Fruit fly (Drosophila melanogaster) whole organism, embryonic: ENCODE results near the gene CkIIalpha-i3.

Experiments used
- Atf6 ChIP-seq: fragments of 200-800 bp; sonication (Bioruptor generic); IDR thresholded peaks from 2 replicates; pipeline ENCODE4 v1.3.6; 2022; ENCODE audit warnings: missing biosample characterization, missing genetic modification characterization
- Bdp1 ChIP-seq: fragments of 200-800 bp; sonication (Bioruptor generic); optimal IDR thresholded peaks from 3 replicates; lab custom pipeline; 2016; ENCODE audit warnings: missing biosample characterization, missing genetic modification characterization
- Bgb ChIP-seq: fragments of 200-800 bp; sonication (Bioruptor generic); IDR thresholded peaks from 2 replicates; pipeline ENCODE4 v1.3.6; 2022; ENCODE audit warnings: missing biosample characterization, missing genetic modification characterization; ENCODE audit not compliant: partially characterized antibody
- CG11093 ChIP-seq: fragments of 200-800 bp; sonication (Bioruptor generic); IDR thresholded peaks from 3 replicates; pipeline ENCODE4 v1.3.6; 2022; ENCODE audit warnings: missing biosample characterization, missing genetic modification characterization
- CG11560 ChIP-seq: fragments of 200-800 bp; sonication (Bioruptor generic); IDR thresholded peaks from 3 replicates; pipeline ENCODE4 v1.3.6; 2022; ENCODE audit warnings: missing biosample characterization, missing genetic modification characterization
- CG11696 ChIP-seq: fragments of 200-800 bp; sonication (Bioruptor generic); IDR thresholded peaks from 2 replicates; pipeline ENCODE4 v1.3.6; 2022; ENCODE audit warnings: missing biosample characterization, missing genetic modification characterization
- CG12236 ChIP-seq: fragments of 200-800 bp; sonication (Bioruptor generic); optimal IDR thresholded peaks from 2 replicates; lab custom pipeline; 2016; ENCODE audit warnings: missing biosample characterization, missing genetic modification characterization
- CG13123 ChIP-seq: fragments of 200-800 bp; sonication (Bioruptor generic); optimal IDR thresholded peaks from 2 replicates; lab custom pipeline; 2016; ENCODE audit warnings: missing biosample characterization, missing genetic modification characterization
- CG13894 ChIP-seq: fragments of 200-800 bp; sonication (Bioruptor generic); optimal IDR thresholded peaks from 3 replicates; lab custom pipeline; 2018; ENCODE audit warnings: missing biosample characterization, mild to moderate bottlenecking, missing genetic modification characterization, moderate library complexity
- CG14710 ChIP-seq: fragments of 200-800 bp; sonication (Bioruptor generic); optimal IDR thresholded peaks from 3 replicates; lab custom pipeline; 2019; ENCODE audit warnings: missing biosample characterization, mild to moderate bottlenecking, missing genetic modification characterization, moderate library complexity
- CG18011 ChIP-seq: fragments of 200-800 bp; sonication (Bioruptor generic); optimal IDR thresholded peaks from 2 replicates; lab custom pipeline; 2017; ENCODE audit warnings: missing biosample characterization, missing genetic modification characterization, mild to moderate bottlenecking, moderate library complexity, missing genotype
- CG2199 ChIP-seq: fragments of 200-800 bp; sonication (Bioruptor generic); IDR thresholded peaks from 3 replicates; pipeline ENCODE4 v1.3.6; 2022; ENCODE audit warnings: missing biosample characterization, missing genetic modification characterization
- CG2202 ChIP-seq: fragments of 200-800 bp; sonication (Bioruptor generic); optimal IDR thresholded peaks from 2 replicates; lab custom pipeline; 2018; ENCODE audit warnings: missing biosample characterization, mild to moderate bottlenecking, missing genetic modification characterization
- CG32772 ChIP-seq: fragments of 200-800 bp; sonication (Bioruptor generic); IDR thresholded peaks from 2 replicates; pipeline ENCODE4 v1.3.6; 2022; ENCODE audit warnings: missing biosample characterization, missing genetic modification characterization
- CG3407 ChIP-seq: fragments of 200-800 bp; sonication (Bioruptor generic); optimal IDR thresholded peaks from 2 replicates; lab custom pipeline; 2018; ENCODE audit warnings: missing biosample characterization, mild to moderate bottlenecking, missing genetic modification characterization
- CG3995 ChIP-seq: fragments of 200-800 bp; sonication (Bioruptor generic); optimal IDR thresholded peaks from 3 replicates; lab custom pipeline; 2016; ENCODE audit warnings: missing biosample characterization, missing genetic modification characterization
- CG5953 ChIP-seq: fragments of 200-800 bp; sonication (Bioruptor generic); IDR thresholded peaks from 2 replicates; pipeline ENCODE4 v1.3.6; 2022; ENCODE audit warnings: missing biosample characterization, missing genetic modification characterization
- CG7372 ChIP-seq: fragments of 200-800 bp; sonication (Bioruptor generic); IDR thresholded peaks from 2 replicates; pipeline ENCODE4 v1.3.6; 2022; ENCODE audit warnings: missing biosample characterization, missing genetic modification characterization
- CG7839 ChIP-seq: fragments of 200-800 bp; sonication (Bioruptor generic); optimal IDR thresholded peaks from 3 replicates; lab custom pipeline; 2018; ENCODE audit warnings: missing biosample characterization, mild to moderate bottlenecking, missing genetic modification characterization, moderate library complexity
- CG7928 ChIP-seq: fragments of 200-800 bp; sonication (Bioruptor generic); optimal IDR thresholded peaks from 2 replicates; lab custom pipeline; 2017; ENCODE audit warnings: missing biosample characterization, mild to moderate bottlenecking, missing genetic modification characterization
- CG8290 ChIP-seq, 3 experiments: fragments of 200-800 bp; sonication (Bioruptor generic); optimal IDR thresholded peaks; 2 replicates each; lab custom pipeline; 2016 to 2019; ENCODE audit warnings: missing biosample characterization in 3 of 3, missing genetic modification characterization in 3 of 3, mild to moderate bottlenecking in 2 of 3, moderate library complexity in 1 of 3
- CG8359 ChIP-seq: fragments of 200-800 bp; sonication (Bioruptor generic); optimal IDR thresholded peaks from 2 replicates; lab custom pipeline; 2017; ENCODE audit warnings: missing biosample characterization, mild to moderate bottlenecking, missing genetic modification characterization, borderline replicate concordance
- CG9817 ChIP-seq: fragments of 200-800 bp; sonication (Bioruptor generic); optimal IDR thresholded peaks from 2 replicates; lab custom pipeline; 2018; ENCODE audit warnings: missing biosample characterization, mild to moderate bottlenecking, missing genetic modification characterization, moderate library complexity
- Dp ChIP-seq: fragments of 200-800 bp; sonication (Bioruptor generic); optimal IDR thresholded peaks from 2 replicates; lab custom pipeline; 2018; ENCODE audit warnings: missing biosample characterization, mild to moderate bottlenecking, missing genetic modification characterization, moderate library complexity
- Fer3 ChIP-seq: fragments of 200-800 bp; sonication (Bioruptor generic); optimal IDR thresholded peaks from 2 replicates; lab custom pipeline; 2018; ENCODE audit warnings: missing biosample characterization, mild to moderate bottlenecking, missing genetic modification characterization, moderate library complexity
- H2.0 ChIP-seq: fragments of 200-800 bp; sonication (Bioruptor generic); IDR thresholded peaks from 2 replicates; pipeline ENCODE4 v1.3.6; 2022; ENCODE audit warnings: missing biosample characterization, missing genetic modification characterization
- HmgZ ChIP-seq: fragments of 200-800 bp; sonication (Bioruptor generic); optimal IDR thresholded peaks from 2 replicates; lab custom pipeline; 2018; ENCODE audit warnings: missing biosample characterization, mild to moderate bottlenecking, missing genetic modification characterization
- Med ChIP-seq: fragments of 200-800 bp; sonication (Bioruptor generic); peaks from one replicate; lab custom pipeline; 2016; ENCODE audit warnings: missing biosample characterization, missing genetic modification characterization, mild to moderate bottlenecking, inconsistent platforms, moderate library complexity
- Sox100B ChIP-seq: fragments of 200-800 bp; sonication (Bioruptor generic); optimal IDR thresholded peaks from 3 replicates; lab custom pipeline; 2018; ENCODE audit warnings: missing biosample characterization, mild to moderate bottlenecking, missing genetic modification characterization
- ap ChIP-seq: fragments of 200-800 bp; sonication (Bioruptor generic); IDR thresholded peaks from 2 replicates; pipeline ENCODE4 v1.3.6; 2022; ENCODE audit warnings: missing biosample characterization, missing genetic modification characterization
- ara ChIP-seq: fragments of 200-800 bp; sonication (Bioruptor generic); IDR thresholded peaks from 2 replicates; pipeline ENCODE4 v1.3.6; 2022; ENCODE audit warnings: missing biosample characterization, missing genetic modification characterization
- cg ChIP-seq: fragments of 200-800 bp; sonication (Bioruptor generic); optimal IDR thresholded peaks from 3 replicates; lab custom pipeline; 2019; ENCODE audit warnings: missing biosample characterization, mild to moderate bottlenecking, missing genetic modification characterization, moderate library complexity
- crp ChIP-seq, 2 experiments: fragments of 200-800 bp; sonication (Bioruptor generic); optimal IDR thresholded peaks; 2 replicates in 1 of 2; 3 replicates in 1 of 2; lab custom pipeline; 2017; ENCODE audit warnings: missing biosample characterization in 2 of 2, missing genetic modification characterization in 2 of 2, mild to moderate bottlenecking in 1 of 2, moderate library complexity in 1 of 2
- en ChIP-seq: fragments of 200-800 bp; sonication (Bioruptor generic); optimal IDR thresholded peaks from 2 replicates; lab custom pipeline; 2016; ENCODE audit warnings: missing biosample characterization, missing genetic modification characterization
- gcm ChIP-seq: fragments of 200-800 bp; sonication (Bioruptor generic); optimal IDR thresholded peaks from 2 replicates; lab custom pipeline; 2019; ENCODE audit warnings: missing biosample characterization, mild to moderate bottlenecking, missing genetic modification characterization, moderate library complexity
- gem ChIP-seq: fragments of 200-800 bp; sonication (Bioruptor generic); optimal IDR thresholded peaks from 2 replicates; lab custom pipeline; 2019; ENCODE audit warnings: missing biosample characterization, mild to moderate bottlenecking, missing genetic modification characterization, moderate library complexity
- hb ChIP-seq: fragments of 200-800 bp; sonication (Bioruptor generic); IDR thresholded peaks from 3 replicates; pipeline ENCODE4 v1.3.6; 2022; ENCODE audit warnings: missing biosample characterization, missing genetic modification characterization; ENCODE audit not compliant: partially characterized antibody
- hth ChIP-seq: fragments of >200 bp; optimal IDR thresholded peaks from 2 replicates; lab custom pipeline; 2017; ENCODE audit warnings: inconsistent platforms
- klu ChIP-seq: fragments of 200-800 bp; sonication (Bioruptor generic); IDR thresholded peaks from 2 replicates; pipeline ENCODE4 v1.3.6; 2022; ENCODE audit warnings: missing biosample characterization, missing genetic modification characterization
- nerfin-1 ChIP-seq: fragments of 200-800 bp; sonication (Bioruptor generic); optimal IDR thresholded peaks from 3 replicates; lab custom pipeline; 2019; ENCODE audit warnings: missing biosample characterization, mild to moderate bottlenecking, missing genetic modification characterization, moderate library complexity
- oc ChIP-seq: fragments of 200-800 bp; sonication (Bioruptor generic); optimal IDR thresholded peaks from 2 replicates; lab custom pipeline; 2018; ENCODE audit warnings: missing biosample characterization, mild to moderate bottlenecking, missing genetic modification characterization, moderate library complexity
- phol ChIP-seq: fragments of 200-800 bp; sonication (Bioruptor generic); optimal IDR thresholded peaks from 3 replicates; lab custom pipeline; 2018; ENCODE audit warnings: missing biosample characterization, mild to moderate bottlenecking, missing genetic modification characterization, moderate library complexity
- pnt ChIP-seq: fragments of 200-800 bp; sonication (Bioruptor generic); optimal IDR thresholded peaks from 3 replicates; lab custom pipeline; 2016; ENCODE audit warnings: missing biosample characterization, missing genetic modification characterization
- prd ChIP-seq, 3 experiments: fragments of >200 bp in 2 of 3; fragments of 200-800 bp in 1 of 3; sonication (Bioruptor generic) in 1 of 3; optimal IDR thresholded peaks in 2 of 3; IDR thresholded peaks in 1 of 3; 2 replicates in 2 of 3; 3 replicates in 1 of 3; pipeline versions ENCODE4 v1.3.6 to Lab custom; 2017 to 2022; ENCODE audit warnings: missing biosample characterization in 1 of 3, missing genetic modification characterization in 1 of 3
- sens ChIP-seq: fragments of 200-800 bp; sonication (Bioruptor generic); peaks from one replicate; lab custom pipeline; 2016; ENCODE audit warnings: missing biosample characterization, missing genetic modification characterization
- shn ChIP-seq: fragments of 200-800 bp; sonication (Bioruptor generic); optimal IDR thresholded peaks from 3 replicates; lab custom pipeline; 2016; ENCODE audit warnings: missing biosample characterization, missing genetic modification characterization
- so ChIP-seq: fragments of 200-800 bp; sonication (Bioruptor generic); IDR thresholded peaks from 3 replicates; pipeline ENCODE4 v1.3.6; 2022; ENCODE audit warnings: missing biosample characterization, missing genetic modification characterization
- tap ChIP-seq: fragments of 200-800 bp; optimal IDR thresholded peaks from 3 replicates; lab custom pipeline; 2019; ENCODE audit warnings: missing biosample characterization, mild to moderate bottlenecking, missing genetic modification characterization, moderate library complexity
- toy ChIP-seq: fragments of 200-800 bp; sonication (Bioruptor generic); IDR thresholded peaks from 2 replicates; pipeline ENCODE4 v1.3.6; 2022; ENCODE audit warnings: missing biosample characterization, missing genetic modification characterization
- trem ChIP-seq: fragments of 200-800 bp; optimal IDR thresholded peaks from 3 replicates; lab custom pipeline; 2019; ENCODE audit warnings: missing biosample characterization, mild to moderate bottlenecking, missing genetic modification characterization, moderate library complexity
- vvl ChIP-seq: fragments of 200-800 bp; sonication (Bioruptor generic); IDR thresholded peaks from 2 replicates; pipeline ENCODE4 v1.3.6; 2022; ENCODE audit warnings: missing biosample characterization, missing genetic modification characterization
- zf30C ChIP-seq: fragments of 200-800 bp; sonication (Bioruptor generic); optimal IDR thresholded peaks from 3 replicates; lab custom pipeline; 2018; ENCODE audit warnings: missing biosample characterization, mild to moderate bottlenecking, missing genetic modification characterization

Gene CkIIalpha-i3

DNA sequence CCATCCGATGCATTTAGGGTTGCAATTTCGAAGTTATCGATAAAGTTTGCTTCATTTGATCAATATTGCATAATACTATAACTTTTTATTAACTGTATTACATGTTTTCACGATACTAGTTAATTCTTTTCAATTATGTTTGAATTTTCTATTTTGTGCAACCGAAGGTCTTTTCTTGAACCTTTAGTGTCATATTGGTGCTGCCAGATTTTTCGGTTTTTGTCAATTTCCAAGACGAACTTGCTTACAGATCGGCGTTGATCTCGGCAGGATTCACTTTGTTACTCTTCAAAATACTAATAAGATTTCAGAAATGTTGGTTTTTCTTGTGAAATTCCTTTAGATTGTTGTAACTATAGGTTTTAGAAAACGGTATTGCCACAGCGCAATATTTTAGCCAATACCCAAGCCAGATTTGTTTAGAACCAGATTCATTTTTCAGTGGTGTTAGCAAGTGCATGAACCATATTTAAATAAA lies at the start of gene CkIIalpha-i3 (continued):
- TF ChIP-seq CG11560 (tag; lab: Robert Waterston, UW) (no peak), phol (peak; percentile 26), pnt (GFP tag; lab: Kevin White, UChicago) (peak; percentile 4), CG8359 (no peak), CG8290 (GFP tag; optimal IDR thresholded peaks at IDR 0.05; lab: Kevin White, UChicago) (peak; percentile 100), CG8290 (tag; optimal IDR thresholded peaks at IDR 0.05; lab: Kevin White, UChicago) (peak; percentile 79 to 98), CG9817 (no peak), Atf6 (no peak), toy (no peak), H2.0 (GFP tag; lab: Robert Waterston, UW) (no peak), vvl (peak; percentile 38; the same call in 1 of the 2 replicates), hth (no peak), CG11696 (no peak), shn (GFP tag; lab: Kevin White, UChicago) (no peak), hb (GFP tag; lab: Robert Waterston, UW) (no peak), so (GFP tag; lab: Robert Waterston, UW) (no peak), klu (GFP tag; lab: Robert Waterston, UW) (no peak), CG11093 (GFP tag; lab: Robert Waterston, UW) (no peak), CG7372 (no peak), trem (tag; lab: Kevin White, UChicago) (peak; percentile 56), nerfin-1 (tag; lab: Kevin White, UChicago) (peak; percentile 69), CG32772 (GFP tag; lab: Robert Waterston, UW) (no peak), gcm (GFP tag; lab: Kevin White, UChicago) (no peak), Med (GFP tag; lab: Kevin White, UChicago) (peak; percentile 0), CG13123 (GFP tag; lab: Kevin White, UChicago) (no peak), Bdp1 (GFP tag; lab: Kevin White, UChicago) (no peak), HmgZ (tag; lab: Kevin White, UChicago) (peak; percentile 13), tap (no peak), en (GFP tag; lab: Kevin White, UChicago) (no peak), prd (optimal IDR thresholded peaks at IDR 0.05; lab: Kevin White, UChicago) (no peak), prd (GFP tag; IDR thresholded peaks at IDR 0.05; lab: Robert Waterston, UW) (no peak), crp (GFP tag; optimal IDR thresholded peaks at IDR 0.05; lab: Kevin White, UChicago) (no peak), CG12236 (GFP tag; lab: Kevin White, UChicago) (no peak), CG14710 (tag; lab: Kevin White, UChicago) (peak; percentile 47), oc (tag; lab: Kevin White, UChicago) (no peak), Sox100B (no peak), ara (GFP tag; lab: Robert Waterston, UW) (no peak), CG18011 (GFP tag; lab: Kevin White, UChicago) (no peak)
- TF ChIP-seq, all 482 proteins: peak for 44

DNA sequence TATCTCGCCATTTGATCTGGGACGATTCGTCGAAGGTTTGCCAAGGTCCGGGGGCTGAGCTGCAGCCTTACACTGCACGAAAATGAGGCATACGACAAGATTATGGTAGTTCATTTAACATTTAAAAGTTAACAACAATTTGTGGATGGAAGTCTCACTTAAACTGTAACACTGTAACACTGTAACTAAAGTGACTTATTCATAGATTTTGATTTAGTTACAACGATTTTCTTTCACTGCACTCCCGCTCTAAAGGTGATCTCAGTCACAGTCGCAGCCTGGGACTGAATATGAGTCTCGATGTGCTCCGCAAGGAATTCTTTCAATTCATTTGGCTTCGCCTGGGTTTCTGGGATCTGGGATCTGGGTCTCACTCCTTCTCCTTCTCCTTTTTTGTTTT lies 49.8 kb upstream of the CkIIalpha-i3 start:
- TF ChIP-seq CG3407 (GFP tag; lab: Kevin White, UChicago), result no peak
- TF ChIP-seq Dp (GFP tag; lab: Kevin White, UChicago), result no peak
- TF ChIP-seq CG32772 (GFP tag; lab: Robert Waterston, UW), result no peak
- TF ChIP-seq gem, result peak; percentile 62
- TF ChIP-seq zf30C, result peak; percentile 56
- TF ChIP-seq CG7928 (GFP tag; lab: Kevin White, UChicago), result no peak
- TF ChIP-seq CG2199 (GFP tag; lab: Robert Waterston, UW), result peak; percentile 43; the same call in 1 of the 3 replicates
- no peak for TF ChIP-seq nerfin-1 (tag; lab: Kevin White, UChicago)
- no peak for TF ChIP-seq H2.0 (GFP tag; lab: Robert Waterston, UW)
- TF ChIP-seq cg (GFP tag; lab: Kevin White, UChicago), result no peak
- peak; percentile 92 for TF ChIP-seq sens (GFP tag; lab: Kevin White, UChicago)
- TF ChIP-seq Fer3 (tag; lab: Kevin White, UChicago), result no peak
- TF ChIP-seq CG2202, result peak; percentile 16
- no peak for TF ChIP-seq CG13894 (tag; lab: Kevin White, UChicago)
- TF ChIP-seq CG7839, result peak; percentile 14
- TF ChIP-seq ap (GFP tag; lab: Robert Waterston, UW), result no peak
- TF ChIP-seq CG3995 (GFP tag; lab: Kevin White, UChicago), result no peak
- no peak for TF ChIP-seq Bgb (GFP tag; lab: Robert Waterston, UW)
- no peak for TF ChIP-seq CG5953
